Fruit fly (Drosophila melanogaster) S2 (cell line): ENCODE results near the gene kel.

Experiments
- CG8478 ChIP-seq: fragments of >200 bp; optimal IDR thresholded peaks from 2 replicates; lab custom pipeline; 2018
- CTCF ChIP-seq, 2 experiments: fragments of >200 bp; optimal IDR thresholded peaks; 2 replicates each; lab custom pipeline; 2018

The kel gene

dm6 chr2L:18147511-18148072 lies 9.7 kb upstream of the kel start:
- no peak for TF ChIP-seq CG8478 (lab: Kevin White, UChicago)
- no peak for TF ChIP-seq CTCF (optimal IDR thresholded peaks at IDR 0.05; lab: Kevin White, UChicago)

dm6 chr2L:18146618-18147099 lies 8.8 kb upstream of the kel start:
- TF ChIP-seq CG8478 (lab: Kevin White, UChicago) = no peak
- no peak for TF ChIP-seq CTCF (optimal IDR thresholded peaks at IDR 0.05; lab: Kevin White, UChicago)

DNA sequence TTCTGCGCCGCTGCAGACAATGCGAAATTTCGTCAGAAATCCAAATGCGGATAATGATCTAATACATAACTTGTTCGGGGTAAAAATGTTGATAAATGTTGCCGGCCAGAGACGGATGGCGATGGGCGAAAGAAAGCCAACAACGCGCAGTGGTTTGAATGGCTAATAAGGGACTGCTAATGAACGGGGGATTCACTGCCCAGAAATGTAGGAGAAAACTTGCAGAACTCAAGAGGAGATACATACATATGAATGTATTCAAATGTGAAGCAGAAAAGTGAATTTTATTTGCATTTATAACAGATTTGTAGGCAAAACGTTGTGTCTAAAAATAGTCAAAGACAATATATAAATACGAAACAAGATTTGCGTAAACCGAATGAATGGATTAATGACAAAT lies 7.9 kb upstream of the kel start:
- TF ChIP-seq CTCF (optimal IDR thresholded peaks at IDR 0.05; lab: Kevin White, UChicago) = no peak
- TF ChIP-seq CG8478 (lab: Kevin White, UChicago) = no peak

dm6 chr2L:18145253-18145652 lies 7.4 kb upstream of the kel start:
- TF ChIP-seq CTCF (optimal IDR thresholded peaks at IDR 0.05; lab: Kevin White, UChicago) = no peak
- no peak for TF ChIP-seq CG8478 (lab: Kevin White, UChicago)

- TF ChIP-seq CG8478 (lab: Kevin White, UChicago) = no peak
- TF ChIP-seq CTCF (optimal IDR thresholded peaks at IDR 0.05; lab: Kevin White, UChicago) = no peak
These were observed 6.5 kb upstream of the kel start for dm6 chr2L:18144268-18144834.

DNA sequence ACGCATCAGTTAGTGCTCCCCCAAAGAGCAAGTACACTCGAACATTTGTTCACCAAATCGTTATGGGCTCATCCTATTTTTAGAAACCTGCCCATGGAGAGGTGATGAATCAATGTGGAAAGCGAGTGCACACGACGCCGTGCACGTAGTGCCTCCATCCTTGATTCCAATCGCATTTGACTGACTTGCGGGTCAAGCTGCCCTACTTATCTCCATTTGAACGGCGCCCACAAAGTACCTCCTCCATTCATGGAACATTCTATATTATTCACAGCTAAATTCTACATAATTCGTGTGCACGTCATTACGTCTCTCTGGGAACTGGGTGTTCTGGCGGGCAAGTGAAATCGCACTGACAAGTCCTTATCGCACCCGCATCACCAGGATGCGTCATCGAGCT lies 5.3 kb upstream of the kel start:
- TF ChIP-seq CTCF (optimal IDR thresholded peaks at IDR 0.05; lab: Kevin White, UChicago) (no peak), CG8478 (lab: Kevin White, UChicago) (no peak)

dm6 chr2L:18141471-18142345 lies 3.8 kb upstream of the kel start:
- no peak for TF ChIP-seq CTCF (optimal IDR thresholded peaks at IDR 0.05; lab: Kevin White, UChicago)
- no peak for TF ChIP-seq CG8478 (lab: Kevin White, UChicago)

dm6 chr2L:18140544-18140943 lies 2.7 kb upstream of the kel start:
- TF ChIP-seq CTCF (optimal IDR thresholded peaks at IDR 0.05; lab: Kevin White, UChicago) = no peak
- TF ChIP-seq CG8478 (lab: Kevin White, UChicago) = no peak

- no peak for TF ChIP-seq CTCF (optimal IDR thresholded peaks at IDR 0.05; lab: Kevin White, UChicago)
- no peak for TF ChIP-seq CG8478 (lab: Kevin White, UChicago)
These were observed 1.4 kb downstream of the kel start for dm6 chr2L:18136427-18136857.

DNA sequence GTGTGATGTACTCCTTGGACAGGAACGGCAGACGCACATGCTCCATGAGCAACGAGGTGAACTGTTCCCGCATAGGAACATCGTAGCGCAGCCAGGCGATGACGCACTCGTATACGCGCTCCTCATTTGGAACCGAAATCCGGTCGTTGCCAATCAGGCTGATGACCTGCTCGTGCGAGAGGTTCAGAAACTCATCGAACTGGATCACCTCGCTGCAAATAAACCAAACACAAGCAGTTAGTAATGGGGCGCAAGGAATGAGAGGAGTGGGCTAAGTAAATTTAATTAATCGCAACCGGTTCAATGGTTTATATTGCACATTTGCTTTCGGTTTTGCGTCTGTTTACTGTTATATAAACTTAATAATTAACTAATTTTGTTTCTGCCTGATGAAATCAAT lies 3.3 kb downstream of the kel start:
- no peak for TF ChIP-seq CG8478 (lab: Kevin White, UChicago)
- no peak for TF ChIP-seq CTCF (optimal IDR thresholded peaks at IDR 0.05; lab: Kevin White, UChicago)

DNA sequence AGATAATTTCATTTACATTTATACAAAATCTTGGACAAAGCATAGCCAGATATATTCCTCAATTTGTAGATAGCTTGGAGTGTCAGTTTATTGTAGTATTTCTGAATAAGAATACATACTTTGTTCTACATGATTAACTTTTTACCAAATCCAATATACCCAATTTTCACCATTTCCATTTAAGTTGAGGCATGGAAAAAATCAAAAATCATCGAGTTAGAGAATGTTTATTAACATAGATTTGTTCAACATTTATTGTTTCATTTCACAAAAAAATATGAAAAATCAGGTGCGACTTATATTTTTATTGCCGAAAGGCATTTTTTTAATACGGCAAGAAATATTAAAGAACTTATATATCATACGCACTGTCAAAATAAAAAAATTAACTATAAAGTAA lies 12.2 kb downstream of the kel start, which contains the start of gene Grl36b:
Gene Grl36b (minus strand): TSS at position 101 of the 400 bp plus-strand sequence.
- TF ChIP-seq CTCF (optimal IDR thresholded peaks at IDR 0.05; lab: Kevin White, UChicago) (no peak), CG8478 (lab: Kevin White, UChicago) (no peak)

- TF ChIP-seq CTCF (optimal IDR thresholded peaks at IDR 0.05; lab: Kevin White, UChicago) (no peak), CG8478 (lab: Kevin White, UChicago) (no peak)
These were observed 15.0 kb downstream of the kel start for dm6 chr2L:18122920-18123319.

DNA sequence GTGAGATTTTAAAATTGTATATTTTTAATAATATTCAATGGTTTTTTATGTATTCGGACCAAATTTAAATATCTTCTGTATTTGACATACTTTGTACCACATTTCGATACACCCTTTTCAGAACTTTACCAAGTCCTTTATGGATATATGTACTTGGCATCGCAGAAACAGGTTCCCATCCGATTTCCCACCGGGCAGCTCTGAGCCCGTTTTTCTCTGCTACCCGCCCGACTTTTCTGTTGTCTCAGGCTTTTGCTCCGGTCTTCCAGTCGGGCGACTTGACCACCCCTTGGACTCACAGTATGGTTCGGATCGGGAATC lies 15.7 kb downstream of the kel start:
- no peak for TF ChIP-seq CG8478 (lab: Kevin White, UChicago)
- no peak for TF ChIP-seq CTCF (optimal IDR thresholded peaks at IDR 0.05; lab: Kevin White, UChicago)

- TF ChIP-seq CTCF (optimal IDR thresholded peaks at IDR 0.05; lab: Kevin White, UChicago) = no peak
- no peak for TF ChIP-seq CG8478 (lab: Kevin White, UChicago)
These were observed 16.3 kb downstream of the kel start for dm6 chr2L:18121367-18122230.
